Fruit fly (Drosophila melanogaster) whole organism, prepupa: ENCODE results near the gene CG5850.

Source experiments
- Blimp-1 ChIP-seq: fragments of 200-800 bp; sonication (Bioruptor generic); optimal IDR thresholded peaks from 3 replicates; lab custom pipeline; 2017; ENCODE audit warnings: missing biosample characterization, missing genetic modification characterization, mild to moderate bottlenecking, moderate library complexity, missing genetic modification reagents
- CG10631 ChIP-seq: fragments of 200-800 bp; sonication (Bioruptor generic); optimal IDR thresholded peaks from 2 replicates; lab custom pipeline; 2016; ENCODE audit warnings: missing biosample characterization, missing genetic modification characterization
- CG10669 ChIP-seq: fragments of 200-800 bp; sonication (Bioruptor generic); optimal IDR thresholded peaks from 3 replicates; lab custom pipeline; 2018; ENCODE audit warnings: missing biosample characterization, mild to moderate bottlenecking, missing genetic modification characterization, moderate library complexity
- CG11294 ChIP-seq: fragments of 200-800 bp; sonication (Bioruptor generic); IDR thresholded peaks from 2 replicates; pipeline ENCODE4 v1.3.6; 2022; ENCODE audit warnings: missing biosample characterization, missing genetic modification characterization
- CG15336 ChIP-seq: fragments of 200-800 bp; sonication (Bioruptor generic); IDR thresholded peaks from 2 replicates; pipeline ENCODE4 v1.3.6; 2022; ENCODE audit warnings: missing biosample characterization, missing genetic modification characterization
- CG1621 ChIP-seq: fragments of 200-800 bp; sonication (Bioruptor generic); optimal IDR thresholded peaks from 3 replicates; lab custom pipeline; 2018; ENCODE audit warnings: missing biosample characterization, mild to moderate bottlenecking, missing genetic modification characterization
- CG16779 ChIP-seq: fragments of 200-800 bp; sonication (Bioruptor generic); optimal IDR thresholded peaks from 3 replicates; lab custom pipeline; 2017; ENCODE audit warnings: missing biosample characterization, mild to moderate bottlenecking, missing genetic modification characterization
- CG3032 ChIP-seq: fragments of 200-800 bp; optimal IDR thresholded peaks from 2 replicates; lab custom pipeline; 2019; ENCODE audit warnings: missing biosample characterization, mild to moderate bottlenecking, missing genetic modification characterization, moderate library complexity
- CG31627 ChIP-seq: fragments of 200-800 bp; sonication (Bioruptor generic); optimal IDR thresholded peaks from 3 replicates; lab custom pipeline; 2016; ENCODE audit warnings: missing biosample characterization, missing genetic modification characterization
- CG32006 ChIP-seq: fragments of 200-800 bp; sonication (Bioruptor generic); optimal IDR thresholded peaks from 3 replicates; lab custom pipeline; 2017; ENCODE audit warnings: missing biosample characterization, mild to moderate bottlenecking, missing genetic modification characterization
- CG34406 ChIP-seq: fragments of 200-800 bp; sonication (Bioruptor generic); optimal IDR thresholded peaks from 3 replicates; lab custom pipeline; 2016; ENCODE audit warnings: missing biosample characterization, missing genetic modification characterization
- CG3919 ChIP-seq: fragments of 200-800 bp; sonication (Bioruptor generic); optimal IDR thresholded peaks from 3 replicates; lab custom pipeline; 2016; ENCODE audit warnings: missing biosample characterization, missing genetic modification characterization
- CG6163 ChIP-seq: fragments of 200-800 bp; sonication (Bioruptor generic); IDR thresholded peaks from 3 replicates; pipeline ENCODE4 v1.3.6; 2022; ENCODE audit warnings: missing biosample characterization, missing genetic modification characterization
- CG6792 ChIP-seq: fragments of 200-800 bp; sonication (Bioruptor generic); optimal IDR thresholded peaks from 3 replicates; lab custom pipeline; 2016; ENCODE audit warnings: missing biosample characterization, missing genetic modification characterization
- CG6808 ChIP-seq: fragments of 200-800 bp; sonication (Bioruptor generic); optimal IDR thresholded peaks from 3 replicates; lab custom pipeline; 2017; ENCODE audit warnings: missing biosample characterization, missing genetic modification characterization, mild to moderate bottlenecking, moderate library complexity, missing genetic modification reagents
- CG6854 ChIP-seq: fragments of 200-800 bp; sonication (Bioruptor generic); optimal IDR thresholded peaks from 2 replicates; lab custom pipeline; 2017; ENCODE audit warnings: missing biosample characterization, mild to moderate bottlenecking, missing genetic modification characterization
- CG7368 ChIP-seq: fragments of 200-800 bp; sonication (Bioruptor generic); optimal IDR thresholded peaks from 3 replicates; lab custom pipeline; 2016; ENCODE audit warnings: missing biosample characterization, missing genetic modification characterization
- CG8119 ChIP-seq: fragments of 200-800 bp; sonication (Bioruptor generic); IDR thresholded peaks from 3 replicates; pipeline ENCODE4 v1.3.6; 2022; ENCODE audit warnings: missing biosample characterization, missing genetic modification characterization
- CG8319 ChIP-seq: fragments of 200-800 bp; sonication (Bioruptor generic); optimal IDR thresholded peaks from 3 replicates; lab custom pipeline; 2016; ENCODE audit warnings: missing biosample characterization, missing genetic modification characterization
- CG8632 ChIP-seq: fragments of 200-800 bp; sonication (Bioruptor generic); optimal IDR thresholded peaks from 3 replicates; lab custom pipeline; 2016; ENCODE audit warnings: missing biosample characterization, missing genetic modification characterization
- CG9139 ChIP-seq: fragments of 200-800 bp; sonication (Bioruptor generic); optimal IDR thresholded peaks from 3 replicates; lab custom pipeline; 2017; ENCODE audit warnings: missing biosample characterization, mild to moderate bottlenecking, missing genetic modification characterization
- Eip75B ChIP-seq: fragments of 200-800 bp; sonication (Bioruptor generic); optimal IDR thresholded peaks from 3 replicates; lab custom pipeline; 2016; ENCODE audit warnings: missing biosample characterization, missing genetic modification characterization
- Eip78C ChIP-seq: fragments of 200-800 bp; sonication (Bioruptor generic); peaks from one replicate; lab custom pipeline; 2016; ENCODE audit warnings: missing biosample characterization, missing genetic modification characterization
- Ets96B ChIP-seq: fragments of 200-800 bp; optimal IDR thresholded peaks from 2 replicates; lab custom pipeline; 2019; ENCODE audit warnings: missing biosample characterization, mild to moderate bottlenecking, missing genetic modification characterization, moderate library complexity
- Hr38 ChIP-seq: sonication (Bioruptor generic); optimal IDR thresholded peaks from 2 replicates; lab custom pipeline; 2016; ENCODE audit warnings: missing biosample characterization, missing genetic modification characterization
- Hr39 ChIP-seq: fragments of 200-800 bp; sonication (Bioruptor generic); optimal IDR thresholded peaks from 2 replicates; lab custom pipeline; 2016; ENCODE audit warnings: missing biosample characterization, missing genetic modification characterization
- Lpt ChIP-seq: fragments of 200-800 bp; sonication (Bioruptor generic); optimal IDR thresholded peaks from 3 replicates; lab custom pipeline; 2016; ENCODE audit warnings: missing biosample characterization, missing genetic modification characterization
- Met ChIP-seq: fragments of 200-800 bp; sonication (Bioruptor generic); optimal IDR thresholded peaks from 3 replicates; lab custom pipeline; 2016; ENCODE audit warnings: missing biosample characterization, missing genetic modification characterization
- Smox ChIP-seq: fragments of 200-800 bp; sonication (Bioruptor generic); optimal IDR thresholded peaks from 3 replicates; lab custom pipeline; 2016; ENCODE audit warnings: missing biosample characterization, missing genetic modification characterization
- Sox102F ChIP-seq: fragments of 200-800 bp; sonication (Bioruptor generic); optimal IDR thresholded peaks from 2 replicates; lab custom pipeline; 2016; ENCODE audit warnings: missing biosample characterization, mild to moderate bottlenecking, missing genetic modification characterization
- Sox14 ChIP-seq: fragments of 200-800 bp; sonication (Bioruptor generic); optimal IDR thresholded peaks from 3 replicates; lab custom pipeline; 2016; ENCODE audit warnings: missing biosample characterization, missing genetic modification characterization
- Sox15 ChIP-seq: fragments of 200-800 bp; sonication (Bioruptor generic); optimal IDR thresholded peaks from 3 replicates; lab custom pipeline; 2016; ENCODE audit warnings: missing biosample characterization, missing genetic modification characterization
- achi ChIP-seq: fragments of 200-800 bp; sonication (Bioruptor generic); optimal IDR thresholded peaks from 3 replicates; lab custom pipeline; 2016; ENCODE audit warnings: missing biosample characterization, missing genetic modification characterization
- dsx ChIP-seq: fragments of 200-800 bp; optimal IDR thresholded peaks from 3 replicates; lab custom pipeline; 2019; ENCODE audit warnings: missing biosample characterization, mild to moderate bottlenecking, missing genetic modification characterization, moderate library complexity; ENCODE audit not compliant: poor library complexity, severe bottlenecking
- eg ChIP-seq: fragments of 200-800 bp; sonication (Bioruptor generic); IDR thresholded peaks from 3 replicates; pipeline ENCODE4 v1.3.6; 2022; ENCODE audit warnings: missing biosample characterization, missing genetic modification characterization
- esn ChIP-seq: fragments of 200-800 bp; sonication (Bioruptor generic); optimal IDR thresholded peaks from 2 replicates; lab custom pipeline; 2016; ENCODE audit warnings: missing biosample characterization, mild to moderate bottlenecking, missing genetic modification characterization, moderate library complexity
- fd59A ChIP-seq: fragments of 200-800 bp; sonication (Bioruptor generic); optimal IDR thresholded peaks from 2 replicates; lab custom pipeline; 2017; ENCODE audit warnings: missing biosample characterization, mild to moderate bottlenecking, missing genetic modification characterization, missing genetic modification reagents
- fd85E ChIP-seq: fragments of 200-800 bp; sonication (Bioruptor generic); optimal IDR thresholded peaks from 3 replicates; lab custom pipeline; 2016; ENCODE audit warnings: missing biosample characterization, missing genetic modification characterization
- fkh ChIP-seq: fragments of 200-800 bp; sonication (Bioruptor generic); optimal IDR thresholded peaks from 3 replicates; lab custom pipeline; 2017; ENCODE audit warnings: missing biosample characterization, mild to moderate bottlenecking, missing genetic modification characterization, moderate library complexity
- net ChIP-seq: fragments of 200-800 bp; sonication (Bioruptor generic); optimal IDR thresholded peaks from 3 replicates; lab custom pipeline; 2016; ENCODE audit warnings: missing biosample characterization, missing genetic modification characterization
- salr ChIP-seq, 2 experiments: fragments of 200-800 bp; sonication (Bioruptor generic); optimal IDR thresholded peaks; 3 replicates each; lab custom pipeline; 2016 to 2018; ENCODE audit warnings: missing biosample characterization in 2 of 2, missing genetic modification characterization in 2 of 2, mild to moderate bottlenecking in 1 of 2
- ss ChIP-seq, 2 experiments: fragments of 200-800 bp; sonication (Bioruptor generic); optimal IDR thresholded peaks; 2 replicates in 1 of 2; 3 replicates in 1 of 2; lab custom pipeline; 2017 to 2018; ENCODE audit warnings: mild to moderate bottlenecking in 2 of 2, missing biosample characterization in 2 of 2, missing genetic modification characterization in 2 of 2, moderate library complexity in 1 of 2
- svp ChIP-seq: fragments of 200-800 bp; sonication (Bioruptor generic); peaks from one replicate; lab custom pipeline; 2016; ENCODE audit warnings: missing biosample characterization, missing genetic modification characterization
- vri ChIP-seq: fragments of 200-800 bp; sonication (Bioruptor generic); optimal IDR thresholded peaks from 3 replicates; lab custom pipeline; 2016; ENCODE audit warnings: missing biosample characterization, mild to moderate bottlenecking, missing genetic modification characterization

The CG5850 gene

DNA sequence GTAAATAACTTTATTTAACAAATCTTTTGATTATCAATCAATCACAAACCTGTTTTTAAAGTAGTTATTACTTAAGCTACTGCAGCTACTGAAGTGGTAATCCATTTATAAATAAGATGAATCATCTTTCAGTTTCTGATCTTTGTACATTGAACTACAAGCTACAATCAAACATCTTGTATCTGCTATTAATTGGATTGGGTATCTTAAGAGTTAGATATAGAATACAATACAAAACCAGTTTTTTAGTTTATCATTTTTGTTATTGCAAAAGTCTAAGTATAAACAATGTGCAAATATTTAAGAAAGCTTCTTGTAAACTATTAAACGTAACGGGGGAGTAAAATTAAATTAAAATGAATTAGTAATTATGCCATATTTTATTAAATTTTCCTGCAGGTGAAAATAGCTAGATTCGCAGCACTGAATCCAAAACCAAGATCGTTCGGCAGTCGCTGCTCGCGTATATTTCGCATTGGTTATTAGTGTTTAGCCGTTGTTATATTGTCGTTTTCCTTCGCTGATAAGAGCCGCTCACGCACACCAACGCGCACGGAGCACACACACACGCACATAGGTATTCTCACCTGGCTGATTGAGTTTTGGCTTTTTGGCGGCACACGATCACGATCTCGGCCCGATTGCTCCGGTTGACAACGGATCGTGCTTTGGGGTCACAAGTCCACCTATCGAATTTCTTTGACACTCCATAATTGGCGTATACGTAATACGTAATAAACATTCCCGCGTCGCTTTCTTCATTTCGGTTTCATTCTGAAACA lies 15.8 kb downstream of the CG5850 start (continued):
- TF ChIP-seq Eip78C, result peak; percentile 85
- peak; percentile 0 to 14 for TF ChIP-seq ss (GFP tag; optimal IDR thresholded peaks at IDR 0.05; lab: Kevin White, UChicago)
- no peak for TF ChIP-seq fd59A
- no peak for TF ChIP-seq CG8319 (GFP tag; lab: Kevin White, UChicago)
- TF ChIP-seq Hr38, result no peak
- no peak for TF ChIP-seq CG11294
- peak; percentile 22 for TF ChIP-seq Smox
- TF ChIP-seq Hr39, result peak; percentile 6
- TF ChIP-seq Met (GFP tag; lab: Kevin White, UChicago), result no peak
- TF ChIP-seq Ets96B (tag; lab: Kevin White, UChicago), result no peak
- TF ChIP-seq CG6163 (GFP tag; lab: Robert Waterston, UW), result 0 out of 3 replicates have a peak, but pooled peaks have one; percentile 49
- TF ChIP-seq, all 60 proteins: peak for 18

DNA sequence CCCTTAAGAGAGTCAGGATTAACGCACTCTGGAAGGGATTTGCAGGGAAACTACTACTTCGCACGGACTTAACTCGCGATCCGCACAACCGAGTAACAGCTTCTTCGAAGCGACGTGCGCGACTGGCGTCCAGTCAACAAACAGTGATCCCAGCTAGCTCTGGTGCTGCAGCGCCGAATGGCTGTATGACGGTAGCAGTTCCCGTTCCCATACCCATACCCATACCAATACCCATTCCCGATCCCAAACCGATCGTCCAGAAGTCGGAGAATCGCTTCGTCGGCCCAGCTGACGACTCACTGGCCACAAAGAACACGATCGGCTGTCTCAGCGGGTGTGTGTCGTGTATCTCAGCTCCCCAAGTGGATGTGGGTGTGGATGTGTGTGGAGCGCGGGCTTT lies 16.5 kb downstream of the CG5850 start, which contains the start of gene CG5853:
Gene CG5853 (minus strand): TSS at position 384 of the 400 bp plus-strand sequence.
- peak; percentile 10 for TF ChIP-seq CG6808
- peak; percentile 16 for TF ChIP-seq fd85E (GFP tag; lab: Kevin White, UChicago)
- peak; percentile 3 for TF ChIP-seq CG3032
- peak; percentile 33 for TF ChIP-seq Eip75B (GFP tag; lab: Kevin White, UChicago)
- no peak for TF ChIP-seq Blimp-1 (GFP tag; lab: Kevin White, UChicago)
- TF ChIP-seq CG1621 (tag; lab: Kevin White, UChicago), result peak; percentile 64
- peak in 1 of 2 experiments; percentile 32 for TF ChIP-seq salr (GFP tag; optimal IDR thresholded peaks at IDR 0.05; lab: Kevin White, UChicago)
- peak; percentile 61 for TF ChIP-seq Sox102F
- TF ChIP-seq CG9139 (GFP tag; lab: Kevin White, UChicago), result peak; percentile 67
- peak; percentile 4 for TF ChIP-seq Ets96B (tag; lab: Kevin White, UChicago)
- peak; percentile 8 for TF ChIP-seq Lpt (GFP tag; lab: Kevin White, UChicago)
- TF ChIP-seq dsx, result peak; percentile 63
- TF ChIP-seq CG31627 (GFP tag; lab: Kevin White, UChicago), result no peak
- TF ChIP-seq svp, result peak; percentile 89
- no peak for TF ChIP-seq Hr39
- peak; percentile 55 to 70 for TF ChIP-seq ss (GFP tag; optimal IDR thresholded peaks at IDR 0.05; lab: Kevin White, UChicago)
- peak; percentile 82 for TF ChIP-seq CG6854 (GFP tag; lab: Kevin White, UChicago)
- TF ChIP-seq CG10669 (GFP tag; lab: Kevin White, UChicago), result no peak
- TF ChIP-seq CG10631 (GFP tag; lab: Kevin White, UChicago), result no peak
- TF ChIP-seq eg (GFP tag; lab: Robert Waterston, UW), result peak; percentile 68; the same call in 2 of the 3 replicates
- TF ChIP-seq Smox, result no peak
- TF ChIP-seq CG8119 (GFP tag; lab: Robert Waterston, UW), result peak; percentile 16; the same call in 1 of the 3 replicates
- peak; percentile 50 for TF ChIP-seq net (GFP tag; lab: Kevin White, UChicago)
- peak; percentile 18 for TF ChIP-seq fkh (GFP tag; lab: Kevin White, UChicago)
- peak; percentile 73 for TF ChIP-seq CG6163 (GFP tag; lab: Robert Waterston, UW)
- peak; percentile 48; the same call in 1 of the 2 replicates for TF ChIP-seq CG15336
- peak; percentile 96 for TF ChIP-seq vri (GFP tag; lab: Kevin White, UChicago)
- TF ChIP-seq Sox15, result no peak
- TF ChIP-seq Sox14 (GFP tag; lab: Kevin White, UChicago), result peak; percentile 76
- peak; percentile 34 for TF ChIP-seq achi
- peak; percentile 35 for TF ChIP-seq Met (GFP tag; lab: Kevin White, UChicago)
- peak; percentile 5 for TF ChIP-seq esn
- peak; percentile 46 for TF ChIP-seq CG3919
- TF ChIP-seq CG34406 (GFP tag; lab: Kevin White, UChicago), result no peak
- peak; percentile 65 for TF ChIP-seq CG16779 (tag; lab: Kevin White, UChicago)
- TF ChIP-seq CG32006 (GFP tag; lab: Kevin White, UChicago), result no peak
- peak; percentile 16 for TF ChIP-seq CG8632 (GFP tag; lab: Kevin White, UChicago)
- peak; percentile 26 for TF ChIP-seq CG7368 (GFP tag; lab: Kevin White, UChicago)
- peak; percentile 5 for TF ChIP-seq CG6792 (GFP tag; lab: Kevin White, UChicago)
